Worm (Caenorhabditis elegans) whole organism, mixed stage, embryonic: Measurements from ENCODE around the gene C08B6.8.

Source experiments
- bed-3 ChIP-seq: fragments of 200-800 bp; sonication (Bioruptor generic); optimal IDR thresholded peaks from 3 replicates; lab custom pipeline; 2018; ENCODE audit warnings: mild to moderate bottlenecking, missing genetic modification characterization, moderate library complexity, missing compliant biosample characterization
- blmp-1 ChIP-seq: fragments of 150-350 bp; optimal IDR thresholded peaks from 2 replicates; lab custom pipeline; 2014; ENCODE audit warnings: missing biosample characterization, missing genetic modification characterization
- ceh-39 ChIP-seq: fragments of 150-350 bp; optimal IDR thresholded peaks from 2 replicates; lab custom pipeline; 2014; ENCODE audit warnings: missing biosample characterization, missing genetic modification characterization
- ceh-43 ChIP-seq: fragments of 200-800 bp; sonication (Bioruptor generic); optimal IDR thresholded peaks from 2 replicates; lab custom pipeline; 2018; ENCODE audit warnings: mild to moderate bottlenecking, missing genetic modification characterization, moderate library complexity, missing compliant biosample characterization
- ceh-83 ChIP-seq: fragments of 200-800 bp; sonication (Bioruptor generic); optimal IDR thresholded peaks from 2 replicates; lab custom pipeline; 2018; ENCODE audit warnings: mild to moderate bottlenecking, missing genetic modification characterization, missing compliant biosample characterization
- ces-1 ChIP-seq: fragments of 150-350 bp; optimal IDR thresholded peaks from 2 replicates; lab custom pipeline; 2014; ENCODE audit warnings: missing biosample characterization, missing genetic modification reagents, missing genetic modification characterization
- cnd-1 ChIP-seq: fragments of 200-800 bp; sonication (Bioruptor generic); optimal IDR thresholded peaks from 2 replicates; lab custom pipeline; 2018; ENCODE audit warnings: mild to moderate bottlenecking, missing genetic modification characterization, missing compliant biosample characterization
- drap-1 ChIP-seq: fragments of 200-800 bp; sonication (Bioruptor generic); optimal IDR thresholded peaks from 3 replicates; lab custom pipeline; 2018; ENCODE audit warnings: mild to moderate bottlenecking, missing genetic modification characterization, missing compliant biosample characterization
- elt-3 ChIP-seq: fragments of 150-350 bp; optimal IDR thresholded peaks from 2 replicates; lab custom pipeline; 2014; ENCODE audit warnings: missing biosample characterization, missing genetic modification characterization
- flh-1 ChIP-seq: fragments of 200-800 bp; sonication (Bioruptor generic); optimal IDR thresholded peaks from 2 replicates; lab custom pipeline; 2018; ENCODE audit warnings: mild to moderate bottlenecking, missing genetic modification characterization, moderate library complexity, missing compliant biosample characterization
- ham-2 ChIP-seq: fragments of 200-800 bp; sonication (Bioruptor generic); optimal IDR thresholded peaks from 2 replicates; lab custom pipeline; 2018; ENCODE audit warnings: mild to moderate bottlenecking, missing genetic modification characterization, missing compliant biosample characterization
- hlh-1 ChIP-seq: fragments of 150-350 bp; optimal IDR thresholded peaks from 2 replicates; lab custom pipeline; 2014; ENCODE audit warnings: missing biosample characterization, missing genetic modification reagents, missing genetic modification characterization
- lin-13 ChIP-seq: fragments of 150-350 bp; optimal IDR thresholded peaks from 2 replicates; lab custom pipeline; 2014; ENCODE audit warnings: missing biosample characterization, missing genetic modification characterization
- lin-32 ChIP-seq: fragments of 200-800 bp; sonication (Bioruptor generic); optimal IDR thresholded peaks from 2 replicates; lab custom pipeline; 2018; ENCODE audit warnings: mild to moderate bottlenecking, missing genetic modification characterization, missing compliant biosample characterization
- lsy-2 ChIP-seq: fragments of 150-350 bp; optimal IDR thresholded peaks from 2 replicates; lab custom pipeline; 2014; ENCODE audit warnings: missing biosample characterization, missing genetic modification characterization
- mab-5 ChIP-seq: fragments of 150-350 bp; optimal IDR thresholded peaks from 2 replicates; lab custom pipeline; 2014; ENCODE audit warnings: missing biosample characterization, missing genetic modification characterization
- mep-1 ChIP-seq: fragments of 150-350 bp; optimal IDR thresholded peaks from 2 replicates; lab custom pipeline; 2017; ENCODE audit warnings: missing biosample characterization, missing genetic modification reagents, missing genetic modification characterization, inconsistent platforms
- mls-2 ChIP-seq: sonication (generic microtip); optimal IDR thresholded peaks from 2 replicates; lab custom pipeline; 2016; ENCODE audit warnings: mild to moderate bottlenecking, missing genetic modification characterization, moderate library complexity, missing compliant biosample characterization
- nhr-12 ChIP-seq: fragments of 150-350 bp; optimal IDR thresholded peaks from 2 replicates; lab custom pipeline; 2014; ENCODE audit warnings: missing biosample characterization, missing genetic modification characterization
- nhr-2 ChIP-seq: fragments of 150-350 bp; optimal IDR thresholded peaks from 2 replicates; lab custom pipeline; 2014; ENCODE audit warnings: missing biosample characterization, missing genetic modification characterization
- nhr-237 ChIP-seq: fragments of 150-350 bp; optimal IDR thresholded peaks from 2 replicates; lab custom pipeline; 2014; ENCODE audit warnings: missing biosample characterization, missing genetic modification characterization
- nhr-28 ChIP-seq: fragments of 150-350 bp; optimal IDR thresholded peaks from 2 replicates; lab custom pipeline; 2014; ENCODE audit warnings: missing biosample characterization, missing genetic modification characterization
- nhr-76 ChIP-seq: sonication (generic microtip); optimal IDR thresholded peaks from 2 replicates; lab custom pipeline; 2017; ENCODE audit warnings: missing biosample characterization, missing genetic modification characterization
- pha-4 ChIP-seq: fragments of 150-350 bp; optimal IDR thresholded peaks from 2 replicates; lab custom pipeline; 2018; ENCODE audit warnings: missing biosample characterization, missing genetic modification reagents, missing genetic modification characterization
- sem-2 ChIP-seq: fragments of 200-800 bp; sonication (Bioruptor generic); optimal IDR thresholded peaks from 2 replicates; lab custom pipeline; 2018; ENCODE audit warnings: mild to moderate bottlenecking, missing genetic modification characterization, missing compliant biosample characterization
- snpc-4 ChIP-seq: fragments of 150-350 bp; optimal IDR thresholded peaks from 2 replicates; lab custom pipeline; 2014; ENCODE audit warnings: missing biosample characterization, missing genetic modification characterization
- sptf-1 ChIP-seq: sonication (generic microtip); optimal IDR thresholded peaks from 2 replicates; lab custom pipeline; 2017; ENCODE audit warnings: mild to moderate bottlenecking, missing genetic modification characterization, moderate library complexity, missing compliant biosample characterization
- tbx-8 ChIP-seq: fragments of 200-800 bp; sonication (Bioruptor generic); optimal IDR thresholded peaks from 2 replicates; lab custom pipeline; 2018; ENCODE audit warnings: mild to moderate bottlenecking, missing genetic modification characterization, moderate library complexity, missing compliant biosample characterization
- unc-120 ChIP-seq: sonication (generic microtip); optimal IDR thresholded peaks from 2 replicates; lab custom pipeline; 2017; ENCODE audit warnings: missing genetic modification characterization, missing compliant biosample characterization; ENCODE audit not compliant: poor library complexity, severe bottlenecking
- unc-39 ChIP-seq: fragments of 150-350 bp; optimal IDR thresholded peaks from 2 replicates; lab custom pipeline; 2014; ENCODE audit warnings: missing biosample characterization, missing genetic modification characterization
- unc-62 ChIP-seq: fragments of 150-350 bp; optimal IDR thresholded peaks from 2 replicates; lab custom pipeline; 2014; ENCODE audit warnings: missing biosample characterization, missing genetic modification reagents, missing genetic modification characterization
- zip-8 ChIP-seq: fragments of 150-350 bp; optimal IDR thresholded peaks from 2 replicates; lab custom pipeline; 2014; ENCODE audit warnings: missing biosample characterization, missing genetic modification characterization
- ztf-11 ChIP-seq: fragments of 150-350 bp; optimal IDR thresholded peaks from 2 replicates; lab custom pipeline; 2014; ENCODE audit warnings: missing biosample characterization, missing genetic modification characterization

C08B6.8 gene

ce11 chrV:10174632-10175075, 40.2 kb downstream of the C08B6.8 start:
- TF ChIP-seq flh-1 (no peak), hlh-1 (tag; lab: Kevin White, UChicago) (no peak), ces-1 (GFP tag; lab: Kevin White, UChicago) (peak; percentile 90), mls-2 (peak; percentile 69), unc-62 (peak; percentile 12)

- TF ChIP-seq lin-13, result peak; percentile 40
- peak; percentile 62 for TF ChIP-seq mep-1 (tag; lab: Kevin White, UChicago)
- peak; percentile 67 for TF ChIP-seq unc-120 (tag; lab: Kevin White, UChicago)
- peak; percentile 61 for TF ChIP-seq nhr-237 (tag; lab: Kevin White, UChicago)
- TF ChIP-seq ceh-39 (tag; lab: Kevin White, UChicago), result peak; percentile 0
- TF ChIP-seq cnd-1 (tag; lab: Kevin White, UChicago), result no peak
- TF ChIP-seq bed-3 (GFP tag; lab: Kevin White, UChicago), result no peak
- peak; percentile 48 for TF ChIP-seq sptf-1 (tag; lab: Kevin White, UChicago)
- TF ChIP-seq ceh-83 (GFP tag; lab: Kevin White, UChicago), result no peak
- TF ChIP-seq ces-1 (GFP tag; lab: Kevin White, UChicago), result peak; percentile 19
- TF ChIP-seq blmp-1 (tag; lab: Kevin White, UChicago), result peak; percentile 86
- TF ChIP-seq lsy-2 (tag; lab: Kevin White, UChicago), result peak; percentile 30
- no peak for TF ChIP-seq unc-39 (tag; lab: Kevin White, UChicago)
These were observed 43.7 kb downstream of the C08B6.8 start for ce11 chrV:10178166-10178565.

DNA sequence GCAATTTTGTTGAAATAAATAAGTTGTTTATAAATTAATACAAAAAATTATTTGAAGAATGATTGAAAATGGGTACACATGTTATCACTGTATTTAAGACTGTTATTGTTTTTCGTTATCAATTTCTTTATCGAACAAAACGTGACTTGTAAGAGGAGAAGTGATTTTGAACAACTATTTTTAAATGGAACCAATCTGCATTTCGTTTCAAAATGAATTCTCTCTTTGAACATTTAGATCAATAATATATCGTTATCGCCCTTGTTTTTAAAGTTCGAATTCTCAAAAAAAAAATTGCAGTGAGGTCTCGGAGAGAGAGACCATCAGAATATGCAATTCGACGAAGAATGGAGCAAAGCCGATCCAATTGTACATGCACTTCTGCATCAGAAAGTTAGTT, 44.8 kb downstream of the C08B6.8 start, which contains the start of gene cul-5:
Gene cul-5 (plus strand): TSS at position 301 of the 400 bp plus-strand sequence.
- no peak for TF ChIP-seq ceh-43 (GFP tag; lab: Kevin White, UChicago)
- no peak for TF ChIP-seq elt-3 (tag; lab: Kevin White, UChicago)
- no peak for TF ChIP-seq drap-1 (GFP tag; lab: Kevin White, UChicago)
- no peak for TF ChIP-seq nhr-28 (tag; lab: Kevin White, UChicago)
- no peak for TF ChIP-seq mab-5
- TF ChIP-seq sptf-1 (tag; lab: Kevin White, UChicago), result no peak
- no peak for TF ChIP-seq lin-32 (GFP tag; lab: Kevin White, UChicago)
- no peak for TF ChIP-seq nhr-237 (tag; lab: Kevin White, UChicago)
- no peak for TF ChIP-seq snpc-4 (tag; lab: Kevin White, UChicago)

- TF ChIP-seq bed-3 (GFP tag; lab: Kevin White, UChicago) (no peak), sptf-1 (tag; lab: Kevin White, UChicago) (no peak), pha-4 (tag; lab: Kevin White, UChicago) (no peak), nhr-12 (tag; lab: Kevin White, UChicago) (no peak)
These were observed 48.5 kb downstream of the C08B6.8 start, which contains the start of gene ZK856.4 for ce11 chrV:10182984-10183383. Gene ZK856.4 (plus strand): TSS chrV:10183284.

DNA sequence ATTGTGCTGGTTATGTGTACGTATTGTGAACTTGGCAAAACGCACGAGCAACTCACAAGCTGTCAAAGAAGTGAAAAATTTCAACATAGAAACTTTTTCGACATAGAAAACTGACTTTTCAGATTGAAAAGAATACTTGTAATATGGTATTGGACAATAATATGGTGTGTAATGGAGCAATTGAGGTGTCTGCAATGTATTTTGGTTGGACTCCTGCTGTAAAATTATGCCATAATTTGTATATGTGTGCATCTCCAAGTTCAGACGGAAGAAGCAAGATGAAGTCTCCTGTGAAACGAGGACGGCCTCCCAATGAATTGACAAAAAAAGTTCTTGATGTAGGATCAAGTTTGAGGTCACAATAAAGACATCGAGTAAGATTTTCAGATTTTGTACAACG, 49.4 kb downstream of the C08B6.8 start:
- no peak for TF ChIP-seq nhr-237 (tag; lab: Kevin White, UChicago)
- TF ChIP-seq cnd-1 (tag; lab: Kevin White, UChicago), result no peak
- no peak for TF ChIP-seq hlh-1 (tag; lab: Kevin White, UChicago)
- TF ChIP-seq nhr-76 (tag; lab: Kevin White, UChicago), result no peak
- TF ChIP-seq snpc-4 (tag; lab: Kevin White, UChicago), result no peak
- no peak for TF ChIP-seq mls-2
- TF ChIP-seq unc-62, result no peak
- TF ChIP-seq elt-3 (tag; lab: Kevin White, UChicago), result no peak
- no peak for TF ChIP-seq lsy-2 (tag; lab: Kevin White, UChicago)
- no peak for TF ChIP-seq drap-1 (GFP tag; lab: Kevin White, UChicago)
- no peak for TF ChIP-seq nhr-2
- TF ChIP-seq nhr-12 (tag; lab: Kevin White, UChicago), result no peak
- no peak for TF ChIP-seq pha-4 (tag; lab: Kevin White, UChicago)
- no peak for TF ChIP-seq tbx-8 (GFP tag; lab: Kevin White, UChicago)
- TF ChIP-seq, all 35 proteins: peak for 0

ce11 chrV:10185719-10186118, 51.3 kb downstream of the C08B6.8 start, which contains the start of gene ZK856.18:
Gene ZK856.18 (minus strand): TSS chrV:10186007.
- TF ChIP-seq ham-2 (GFP tag; lab: Kevin White, UChicago), result no peak
- no peak for TF ChIP-seq lin-32 (GFP tag; lab: Kevin White, UChicago)
- no peak for TF ChIP-seq zip-8 (tag; lab: Kevin White, UChicago)
- TF ChIP-seq sem-2 (GFP tag; lab: Kevin White, UChicago), result no peak
- no peak for TF ChIP-seq ztf-11 (tag; lab: Kevin White, UChicago)
- no peak for TF ChIP-seq unc-39 (tag; lab: Kevin White, UChicago)
- TF ChIP-seq nhr-237 (tag; lab: Kevin White, UChicago), result no peak
- TF ChIP-seq nhr-12 (tag; lab: Kevin White, UChicago), result no peak
- TF ChIP-seq ceh-43 (GFP tag; lab: Kevin White, UChicago), result no peak
- TF ChIP-seq unc-120 (tag; lab: Kevin White, UChicago), result no peak
- no peak for TF ChIP-seq snpc-4 (tag; lab: Kevin White, UChicago)
